Worm (Caenorhabditis elegans) whole organism, L4 larva: ENCODE results near the gene fbxb-104.
"Not testable (repeated sequence)": the region's sequence is repeated elsewhere in the genome, so short reads cannot be mapped to it uniquely, and the experiment has no call there.

ENCODE experiments used
- F26F4.8 ChIP-seq: fragments of 200-800 bp; sonication (Bioruptor generic); conservative IDR thresholded peaks from 2 replicates; pipeline ENCODE4 v1.3.6; 2022; ENCODE audit warnings: missing genetic modification characterization, missing compliant biosample characterization
- F44E2.7 ChIP-seq: fragments of 200-800 bp; sonication (Bioruptor generic); IDR thresholded peaks from 2 replicates; pipeline ENCODE4 v2.1.2; 2022; ENCODE audit warnings: missing genetic modification characterization, missing compliant biosample characterization
- R02D3.7 ChIP-seq: fragments of 150-350 bp; sonication (generic microtip); optimal IDR thresholded peaks from 3 replicates; lab custom pipeline; 2014; ENCODE audit warnings: missing biosample characterization, missing genetic modification characterization
- T20F7.1 ChIP-seq: fragments of 200-800 bp; sonication (Bioruptor generic); optimal IDR thresholded peaks from 2 replicates; lab custom pipeline; 2018; ENCODE audit warnings: mild to moderate bottlenecking, missing genetic modification characterization, missing compliant biosample characterization
- Y48G9A.11 ChIP-seq: fragments of 200-800 bp; sonication (Bioruptor generic); IDR thresholded peaks from 2 replicates; pipeline ENCODE4 v1.3.6; 2022; ENCODE audit warnings: missing genetic modification reagents, missing genetic modification characterization, missing compliant biosample characterization
- ZK337.2 ChIP-seq: fragments of 200-800 bp; sonication (Bioruptor generic); IDR thresholded peaks from 2 replicates; pipeline ENCODE4 v1.3.6; 2022; ENCODE audit warnings: missing genetic modification reagents, missing genetic modification characterization, missing compliant biosample characterization
- ZK546.5 ChIP-seq, 2 experiments: sonication (generic microtip); optimal IDR thresholded peaks; 2 replicates each; lab custom pipeline; 2017; ENCODE audit warnings: missing biosample characterization in 2 of 2, missing genetic modification characterization in 2 of 2
- aha-1 ChIP-seq: fragments of 150-350 bp; peaks from one replicate; lab custom pipeline; 2014; ENCODE audit warnings: missing biosample characterization, missing genetic modification characterization
- arid-1 ChIP-seq: fragments of 200-800 bp; sonication (Bioruptor generic); conservative IDR thresholded peaks from 2 replicates; pipeline ENCODE4 v1.3.6; 2022; ENCODE audit warnings: missing genetic modification reagents, missing genetic modification characterization, missing compliant biosample characterization
- ceh-20 ChIP-seq: fragments of 200-800 bp; sonication (Bioruptor generic); IDR thresholded peaks from 2 replicates; pipeline ENCODE4 v1.3.6; 2022; ENCODE audit warnings: missing genetic modification reagents, missing genetic modification characterization, missing compliant biosample characterization
- ceh-62 ChIP-seq: sonication (generic microtip); optimal IDR thresholded peaks from 2 replicates; lab custom pipeline; 2017; ENCODE audit warnings: missing biosample characterization, missing genetic modification characterization
- ctbp-1 ChIP-seq: fragments of 200-800 bp; sonication (Bioruptor generic); IDR thresholded peaks from 2 replicates; pipeline ENCODE4 v1.3.6; 2022; ENCODE audit warnings: missing genetic modification reagents, missing genetic modification characterization, missing compliant biosample characterization
- duxl-1 ChIP-seq: sonication (generic microtip); optimal IDR thresholded peaks from 2 replicates; lab custom pipeline; 2016; ENCODE audit warnings: mild to moderate bottlenecking, missing genetic modification characterization, moderate library complexity, missing compliant biosample characterization; ENCODE audit not compliant: poor library complexity
- fos-1 ChIP-seq: fragments of 150-350 bp; optimal IDR thresholded peaks from 2 replicates; lab custom pipeline; 2014; ENCODE audit warnings: missing biosample characterization, missing genetic modification characterization
- hlh-30 ChIP-seq: sonication (generic microtip); optimal IDR thresholded peaks from 2 replicates; lab custom pipeline; 2017; ENCODE audit warnings: antibody characterized with exemption, mild to moderate bottlenecking, missing genetic modification characterization, missing compliant biosample characterization; ENCODE audit not compliant: insufficient read depth
- jun-1 ChIP-seq: fragments of 150-350 bp; optimal IDR thresholded peaks from 2 replicates; lab custom pipeline; 2014; ENCODE audit warnings: missing biosample characterization, missing genetic modification reagents, missing genetic modification characterization
- lir-3 ChIP-seq: sonication (generic microtip); optimal IDR thresholded peaks from 2 replicates; lab custom pipeline; 2016; ENCODE audit warnings: mild to moderate bottlenecking, missing genetic modification characterization, missing compliant biosample characterization
- mdt-29 ChIP-seq: fragments of 200-800 bp; sonication (Bioruptor generic); IDR thresholded peaks from 2 replicates; pipeline ENCODE4 v1.3.6; 2022; ENCODE audit warnings: missing genetic modification reagents, missing genetic modification characterization, missing compliant biosample characterization
- mep-1 ChIP-seq: fragments of 150-350 bp; sonication (generic microtip); optimal IDR thresholded peaks from 3 replicates; lab custom pipeline; 2014; ENCODE audit warnings: missing biosample characterization, missing genetic modification characterization
- nhr-11 ChIP-seq: fragments of 150-350 bp; optimal IDR thresholded peaks from 2 replicates; lab custom pipeline; 2014; ENCODE audit warnings: missing biosample characterization, missing genetic modification characterization
- nhr-42 ChIP-seq: fragments of 200-800 bp; sonication (Bioruptor generic); IDR thresholded peaks from 2 replicates; pipeline ENCODE4 v1.3.6; 2022; ENCODE audit warnings: missing genetic modification characterization, missing compliant biosample characterization
- nhr-6 ChIP-seq: fragments of 150-350 bp; optimal IDR thresholded peaks from 2 replicates; lab custom pipeline; 2014; ENCODE audit warnings: missing biosample characterization, missing genetic modification characterization
- nhr-77 ChIP-seq: fragments of 150-350 bp; optimal IDR thresholded peaks from 2 replicates; lab custom pipeline; 2014; ENCODE audit warnings: missing biosample characterization, missing genetic modification characterization
- php-3 ChIP-seq: fragments of 200-800 bp; sonication (Bioruptor generic); IDR thresholded peaks from 2 replicates; pipeline ENCODE4 v1.3.6; 2022; ENCODE audit warnings: missing genetic modification reagents, missing genetic modification characterization, missing compliant biosample characterization
- rbr-2 ChIP-seq: sonication (generic microtip); optimal IDR thresholded peaks from 2 replicates; lab custom pipeline; 2016; ENCODE audit warnings: missing genotype, missing genetic modification characterization, missing compliant biosample characterization
- saeg-2 ChIP-seq: fragments of 200-800 bp; sonication (Bioruptor generic); IDR thresholded peaks from 2 replicates; pipeline ENCODE4 v1.3.6; 2022; ENCODE audit warnings: missing genetic modification reagents, missing genetic modification characterization, missing compliant biosample characterization
- set-16 ChIP-seq: fragments of 200-800 bp; sonication (Bioruptor generic); IDR thresholded peaks from 2 replicates; pipeline ENCODE4 v1.3.6; 2022; ENCODE audit warnings: missing genetic modification reagents, missing genetic modification characterization, missing compliant biosample characterization
- snpc-1.2 ChIP-seq: fragments of 200-800 bp; sonication (Bioruptor generic); IDR thresholded peaks from 2 replicates; pipeline ENCODE4 v1.3.6; 2022; ENCODE audit warnings: missing genetic modification reagents, missing genetic modification characterization, missing compliant biosample characterization
- tag-97 ChIP-seq: fragments of 200-800 bp; sonication (Bioruptor generic); IDR thresholded peaks from 2 replicates; pipeline ENCODE4 v1.3.6; 2022; ENCODE audit warnings: missing genetic modification characterization, missing compliant biosample characterization
- unc-62 ChIP-seq, 3 experiments: fragments of 150-350 bp in 1 of 3; sonication (generic microtip); optimal IDR thresholded peaks in 2 of 3; peaks in 1 of 3; 1 replicate in 1 of 3; 2 replicates in 2 of 3; lab custom pipeline; 2014 to 2017; ENCODE audit warnings: missing biosample characterization in 3 of 3, missing genetic modification characterization in 3 of 3, missing genetic modification reagents in 3 of 3, missing genotype in 1 of 3
- zag-1 ChIP-seq: fragments of 150-350 bp; optimal IDR thresholded peaks from 2 replicates; lab custom pipeline; 2014; ENCODE audit warnings: missing biosample characterization, missing genetic modification characterization
- ztf-7 ChIP-seq: fragments of 150-350 bp; optimal IDR thresholded peaks from 2 replicates; lab custom pipeline; 2014; ENCODE audit warnings: missing biosample characterization, missing genetic modification characterization

The fbxb-104 gene

ce11 chrII:3472817-3473216 lies 4.3 kb downstream of the fbxb-104 start, which contains the start of gene Y49F6B.6:
Gene Y49F6B.6, plus strand, starts transcription at chrII:3473117.
- TF ChIP-seq unc-62 (GFP tag; optimal IDR thresholded peaks at IDR 0.05 in 1 of 2; lab: Kevin White, UChicago): no peak
- no peak for TF ChIP-seq unc-62 (tag; optimal IDR thresholded peaks at IDR 0.05; lab: Kevin White, UChicago)
- no peak for TF ChIP-seq set-16
- TF ChIP-seq nhr-77 (tag; lab: Kevin White, UChicago): no peak
- no peak for TF ChIP-seq mep-1 (tag; lab: Kevin White, UChicago)
- no peak for TF ChIP-seq fos-1 (tag; lab: Kevin White, UChicago)
- TF ChIP-seq jun-1 (tag; lab: Kevin White, UChicago): no peak
- no peak for TF ChIP-seq hlh-30 (tag; lab: Kevin White, UChicago)
- TF ChIP-seq rbr-2: no peak
- no peak for TF ChIP-seq ZK337.2 (GFP tag; lab: Robert Waterston, UW)
- no peak for TF ChIP-seq mdt-29 (GFP tag; lab: Robert Waterston, UW)
- no peak for TF ChIP-seq ceh-20
- no peak for TF ChIP-seq F26F4.8 (GFP tag; lab: Robert Waterston, UW)
- no peak for TF ChIP-seq Y48G9A.11 (GFP tag; lab: Robert Waterston, UW)
- TF ChIP-seq tag-97 (GFP tag; lab: Robert Waterston, UW): no peak

DNA sequence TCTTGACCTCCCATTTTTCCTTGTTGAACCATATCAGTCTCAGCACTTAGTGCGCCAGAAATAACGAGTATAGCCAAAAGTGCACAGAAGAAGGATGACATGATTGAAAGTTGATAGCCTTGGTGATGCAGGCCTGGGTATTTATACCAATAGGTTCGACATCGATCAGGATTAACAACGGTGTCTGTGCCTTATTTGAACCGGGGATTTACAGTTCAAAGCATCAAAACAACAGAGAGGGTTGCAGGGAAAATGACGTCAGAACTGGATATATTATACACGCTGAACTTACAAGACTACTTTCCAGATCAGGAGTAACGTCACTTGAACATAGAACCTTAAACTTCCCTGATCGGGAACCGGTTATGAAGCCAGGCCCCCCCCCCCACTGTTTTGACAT lies 4.8 kb downstream of the fbxb-104 start, which contains the start of gene Y49F6B.12:
Y49F6B.12 (minus strand) TSS at position 101 of the 400 bp plus-strand sequence.
- TF ChIP-seq aha-1 (peak; percentile 45), T20F7.1 (GFP tag; lab: Kevin White, UChicago) (no peak)

DNA sequence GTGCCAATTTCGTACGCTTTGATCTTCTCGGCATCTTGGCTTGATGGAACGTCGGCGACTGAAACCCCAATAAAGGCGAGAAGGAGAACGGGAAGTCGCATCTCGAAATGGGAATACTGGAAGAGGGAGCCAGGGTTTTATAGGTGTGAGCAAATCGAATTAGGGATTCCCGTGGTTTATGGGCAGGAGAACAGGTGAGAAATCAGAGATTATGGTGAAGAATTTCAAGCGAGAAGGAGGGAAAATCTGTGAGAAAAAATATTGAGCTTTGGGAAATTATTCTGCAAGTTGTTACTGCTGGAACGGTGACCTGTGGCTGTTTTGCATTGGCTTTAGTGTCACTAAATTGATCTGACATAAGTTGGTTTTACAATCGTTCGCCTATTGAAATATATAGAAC lies 5.5 kb downstream of the fbxb-104 start, which contains the start of gene Y49F6B.13:
Y49F6B.13 (minus strand) TSS at position 101 of the 400 bp plus-strand sequence.
- TF ChIP-seq aha-1 (peak; percentile 17), nhr-11 (tag; lab: Kevin White, UChicago) (no peak), php-3 (GFP tag; lab: Robert Waterston, UW) (no peak)

DNA sequence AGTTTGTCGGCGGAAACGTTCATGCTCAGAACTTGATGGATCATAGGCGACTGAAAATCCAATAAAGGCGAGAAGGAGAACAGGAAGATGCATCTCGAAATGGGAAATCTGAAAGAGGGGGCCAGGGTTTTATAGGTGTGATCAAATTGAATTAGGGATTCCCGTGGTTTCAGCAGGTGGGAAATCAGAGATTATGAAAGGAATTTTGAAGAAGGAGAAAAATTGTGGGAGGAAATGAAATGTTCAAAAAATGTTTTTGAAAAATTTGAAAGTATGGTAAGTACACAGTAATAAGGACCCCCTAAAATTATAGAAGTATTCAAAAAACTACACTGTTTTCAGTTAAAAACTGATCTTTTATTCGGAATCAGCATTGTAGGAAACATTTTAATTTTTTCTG lies 6.5 kb downstream of the fbxb-104 start, which contains the start of gene Y49F6B.20:
Y49F6B.20 (minus strand) TSS at position 101 of the 400 bp plus-strand sequence.
- TF ChIP-seq ceh-62 (tag; lab: Kevin White, UChicago) (no peak), saeg-2 (GFP tag; lab: Robert Waterston, UW) (no peak), F44E2.7 (GFP tag; lab: Robert Waterston, UW) (no peak), nhr-42 (no peak), duxl-1 (tag; lab: Kevin White, UChicago) (no peak), zag-1 (tag; lab: Kevin White, UChicago) (no peak), lir-3 (no peak), jun-1 (tag; lab: Kevin White, UChicago) (no peak), rbr-2 (no peak), R02D3.7 (tag; lab: Kevin White, UChicago) (no peak), ceh-20 (no peak), hlh-30 (tag; lab: Kevin White, UChicago) (no peak)

- TF ChIP-seq unc-62 (GFP tag; optimal IDR thresholded peaks at IDR 0.05 in 1 of 2; lab: Kevin White, UChicago): peak in 1 of 2 experiments; percentile 23
- TF ChIP-seq unc-62 (tag; optimal IDR thresholded peaks at IDR 0.05; lab: Kevin White, UChicago): not testable (repeated sequence)
These were observed 12.5 kb downstream of the fbxb-104 start, which contains the start of gene C16C8.10 for ce11 chrII:3464580-3464979. Gene C16C8.10, minus strand, starts transcription at chrII:3464680.

DNA sequence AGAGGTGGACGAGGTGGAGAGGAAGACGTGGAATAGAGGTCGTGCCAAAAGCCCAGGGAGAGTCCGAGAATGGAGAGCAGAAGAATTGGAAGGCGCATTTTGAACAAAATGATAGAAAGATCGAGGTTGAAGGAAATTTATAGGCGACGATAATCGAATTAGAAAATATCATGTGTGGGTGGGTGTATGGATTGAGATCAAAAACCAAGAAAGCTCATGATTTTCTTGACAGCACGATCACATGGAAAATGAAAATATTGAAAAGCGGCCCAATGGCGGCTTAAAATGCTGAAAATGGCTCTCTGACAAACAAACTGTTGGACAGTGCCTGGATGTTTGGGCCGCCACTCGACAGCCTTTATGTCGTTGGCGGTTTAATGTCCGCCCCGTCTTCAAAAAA lies 14.0 kb downstream of the fbxb-104 start, which contains the start of gene C16C8.9:
C16C8.9 (minus strand) TSS at position 101 of the 400 bp plus-strand sequence.
- no peak for TF ChIP-seq mdt-29 (GFP tag; lab: Robert Waterston, UW)
- no peak for TF ChIP-seq ctbp-1 (GFP tag; lab: Robert Waterston, UW)
- TF ChIP-seq hlh-30 (tag; lab: Kevin White, UChicago): no peak
- no peak for TF ChIP-seq arid-1
- TF ChIP-seq nhr-6 (tag; lab: Kevin White, UChicago): no peak
- TF ChIP-seq ZK546.5 (tag; optimal IDR thresholded peaks at IDR 0.05; lab: Kevin White, UChicago): no peak
- TF ChIP-seq fos-1 (tag; lab: Kevin White, UChicago): no peak
- TF ChIP-seq snpc-1.2 (GFP tag; lab: Robert Waterston, UW): no peak
- no peak for TF ChIP-seq ztf-7
